Worm (Caenorhabditis elegans) whole organism, young adult: ENCODE data around the gene Y22D7AR.3.

Experiments
- F49E8.2 ChIP-seq: sonication (generic microtip); optimal IDR thresholded peaks from 3 replicates; lab custom pipeline; 2017; ENCODE audit warnings: missing genetic modification characterization, mild to moderate bottlenecking, missing compliant biosample characterization, antibody characterized with exemption, moderate library complexity; ENCODE audit not compliant: insufficient read depth
- F57C9.4 ChIP-seq: sonication (generic microtip); optimal IDR thresholded peaks from 2 replicates; lab custom pipeline; 2017; ENCODE audit warnings: mild to moderate bottlenecking, missing genetic modification characterization, missing compliant biosample characterization
- K12H6.12 ChIP-seq: fragments of 200-800 bp; sonication (Bioruptor generic); optimal IDR thresholded peaks from 2 replicates; lab custom pipeline; 2018; ENCODE audit warnings: mild to moderate bottlenecking, missing genetic modification characterization, missing compliant biosample characterization
- T07F8.4 ChIP-seq: sonication (generic microtip); optimal IDR thresholded peaks from 2 replicates; lab custom pipeline; 2016; ENCODE audit warnings: mild to moderate bottlenecking, missing genetic modification characterization, moderate library complexity, missing compliant biosample characterization
- T26A5.8 ChIP-seq: sonication (generic microtip); optimal IDR thresholded peaks from 2 replicates; lab custom pipeline; 2016; ENCODE audit warnings: missing genetic modification characterization, missing compliant biosample characterization
- Y56A3A.18 ChIP-seq: fragments of 200-800 bp; sonication (Bioruptor generic); IDR thresholded peaks from 2 replicates; pipeline ENCODE4 v1.3.6; 2022; ENCODE audit warnings: missing genetic modification reagents, missing genetic modification characterization, missing compliant biosample characterization
- ZK185.1 ChIP-seq: sonication (generic microtip); optimal IDR thresholded peaks from 2 replicates; lab custom pipeline; 2016; ENCODE audit warnings: mild to moderate bottlenecking, missing genetic modification characterization, missing compliant biosample characterization; ENCODE audit not compliant: poor library complexity, severe bottlenecking
- atf-7 ChIP-seq: sonication (generic microtip); optimal IDR thresholded peaks from 2 replicates; lab custom pipeline; 2017; ENCODE audit warnings: mild to moderate bottlenecking, missing genetic modification characterization, missing compliant biosample characterization
- attf-3 ChIP-seq: fragments of 200-800 bp; sonication (Bioruptor generic); conservative IDR thresholded peaks from 2 replicates; pipeline ENCODE4 v1.3.6; 2022; ENCODE audit warnings: missing genetic modification reagents, missing genetic modification characterization, missing compliant biosample characterization
- bed-2 ChIP-seq: fragments of 200-800 bp; sonication (Bioruptor generic); IDR thresholded peaks from 2 replicates; pipeline ENCODE4 v1.3.6; 2022; ENCODE audit warnings: missing genetic modification reagents, missing genetic modification characterization, missing compliant biosample characterization
- ccch-3 ChIP-seq: fragments of 200-800 bp; sonication (Bioruptor generic); optimal IDR thresholded peaks from 2 replicates; lab custom pipeline; 2018; ENCODE audit warnings: mild to moderate bottlenecking, missing genetic modification characterization, missing compliant biosample characterization
- cebp-2 ChIP-seq: fragments of 200-800 bp; sonication (Bioruptor generic); IDR thresholded peaks from 2 replicates; pipeline ENCODE4 v1.3.6; 2022; ENCODE audit warnings: missing genetic modification characterization, missing compliant biosample characterization
- ceh-40 ChIP-seq: fragments of 200-800 bp; sonication (Bioruptor generic); IDR thresholded peaks from 2 replicates; pipeline ENCODE4 v1.3.6; 2022; ENCODE audit warnings: missing genetic modification characterization, missing compliant biosample characterization
- ceh-91 ChIP-seq: fragments of 200-800 bp; sonication (Bioruptor generic); IDR thresholded peaks from 2 replicates; pipeline ENCODE4 v1.3.6; 2022; ENCODE audit warnings: missing genetic modification reagents, missing genetic modification characterization, missing compliant biosample characterization
- chd-7 ChIP-seq: sonication (generic microtip); optimal IDR thresholded peaks from 2 replicates; lab custom pipeline; 2016; ENCODE audit warnings: mild to moderate bottlenecking, missing genetic modification characterization, moderate library complexity, missing compliant biosample characterization
- dox-1 ChIP-seq: fragments of 200-800 bp; sonication (Bioruptor generic); IDR thresholded peaks from 2 replicates; pipeline ENCODE4 v1.3.6; 2022; ENCODE audit warnings: missing genetic modification reagents, missing genetic modification characterization, missing compliant biosample characterization
- ekl-4 ChIP-seq: fragments of 200-800 bp; sonication (Bioruptor generic); IDR thresholded peaks from 2 replicates; pipeline ENCODE4 v1.3.6; 2022; ENCODE audit warnings: missing genetic modification reagents, missing genetic modification characterization, missing compliant biosample characterization
- fkh-3 ChIP-seq: sonication (generic microtip); optimal IDR thresholded peaks from 2 replicates; lab custom pipeline; 2016; ENCODE audit warnings: mild to moderate bottlenecking, missing genetic modification characterization, missing compliant biosample characterization
- gei-17 ChIP-seq: fragments of 200-800 bp; sonication (Bioruptor generic); optimal IDR thresholded peaks from 2 replicates; lab custom pipeline; 2018; ENCODE audit warnings: mild to moderate bottlenecking, missing genetic modification characterization, missing compliant biosample characterization
- him-1 ChIP-seq: sonication (generic microtip); optimal IDR thresholded peaks from 2 replicates; lab custom pipeline; 2016; ENCODE audit warnings: missing genotype, missing genetic modification reagents, missing genetic modification characterization, missing compliant biosample characterization
- hlh-12 ChIP-seq: sonication (generic microtip); optimal IDR thresholded peaks from 2 replicates; lab custom pipeline; 2016; ENCODE audit warnings: missing genetic modification characterization, missing compliant biosample characterization
- hmg-20 ChIP-seq: fragments of 200-800 bp; sonication (Bioruptor generic); IDR thresholded peaks from 2 replicates; pipeline ENCODE4 v1.3.6; 2022; ENCODE audit warnings: missing genetic modification reagents, missing genetic modification characterization, missing compliant biosample characterization
- lag-1 ChIP-seq: fragments of 200-800 bp; sonication (Bioruptor generic); IDR thresholded peaks from 2 replicates; pipeline ENCODE4 v1.3.6; 2022; ENCODE audit warnings: missing genetic modification reagents, missing genetic modification characterization, missing compliant biosample characterization
- lin-26 ChIP-seq: fragments of 200-800 bp; sonication (Bioruptor generic); IDR thresholded peaks from 2 replicates; pipeline ENCODE4 v1.3.6; 2022; ENCODE audit warnings: missing genetic modification reagents, missing genetic modification characterization, missing compliant biosample characterization
- lin-54 ChIP-seq: fragments of 200-800 bp; sonication (Bioruptor generic); optimal IDR thresholded peaks from 2 replicates; lab custom pipeline; 2018; ENCODE audit warnings: mild to moderate bottlenecking, missing genetic modification characterization, missing compliant biosample characterization
- lir-1 ChIP-seq: fragments of 200-800 bp; sonication (Bioruptor generic); conservative IDR thresholded peaks from 2 replicates; pipeline ENCODE4 v1.3.6; 2022; ENCODE audit warnings: missing genetic modification reagents, missing genetic modification characterization, missing compliant biosample characterization
- lsl-1 ChIP-seq: fragments of 200-800 bp; sonication (Bioruptor generic); optimal IDR thresholded peaks from 2 replicates; lab custom pipeline; 2018; ENCODE audit warnings: mild to moderate bottlenecking, missing genetic modification characterization, moderate library complexity, missing compliant biosample characterization
- lsy-27 ChIP-seq: sonication (generic microtip); optimal IDR thresholded peaks from 2 replicates; lab custom pipeline; 2017; ENCODE audit warnings: missing genetic modification characterization, mild to moderate bottlenecking, missing compliant biosample characterization, antibody characterized with exemption, missing genotype, borderline replicate concordance; ENCODE audit not compliant: insufficient read depth
- madf-10 ChIP-seq: sonication (generic microtip); optimal IDR thresholded peaks from 2 replicates; lab custom pipeline; 2016; ENCODE audit warnings: mild to moderate bottlenecking, missing genetic modification characterization, missing compliant biosample characterization
- mel-28 ChIP-seq: sonication (generic microtip); optimal IDR thresholded peaks from 2 replicates; lab custom pipeline; 2016; ENCODE audit warnings: borderline replicate concordance, mild to moderate bottlenecking, missing genetic modification characterization, missing compliant biosample characterization
- mes-4 ChIP-seq: sonication (generic microtip); optimal IDR thresholded peaks from 2 replicates; lab custom pipeline; 2016; ENCODE audit warnings: missing genotype, missing genetic modification characterization, missing compliant biosample characterization
- nhr-27 ChIP-seq: fragments of 200-800 bp; sonication (Bioruptor generic); optimal IDR thresholded peaks from 2 replicates; lab custom pipeline; 2018; ENCODE audit warnings: mild to moderate bottlenecking, missing genetic modification characterization, moderate library complexity, missing compliant biosample characterization
- rpc-1 ChIP-seq, 2 experiments: fragments of 150-350 bp in 1 of 2; sonication (generic microtip) in 1 of 2; optimal IDR thresholded peaks; 2 replicates each; lab custom pipeline; 2014 to 2018; ENCODE audit warnings: missing biosample characterization in 1 of 2, missing genetic modification characterization in 1 of 2, missing genetic modification reagents in 1 of 2, missing genotype in 1 of 2
- sea-2 ChIP-seq: fragments of 200-800 bp; sonication (Bioruptor generic); IDR thresholded peaks from 2 replicates; pipeline ENCODE4 v1.3.6; 2022; ENCODE audit warnings: missing genetic modification characterization, missing compliant biosample characterization
- snpc-1.1 ChIP-seq: sonication (generic microtip); optimal IDR thresholded peaks from 2 replicates; lab custom pipeline; 2017; ENCODE audit warnings: missing genetic modification characterization, mild to moderate bottlenecking, missing compliant biosample characterization, antibody characterized with exemption, moderate library complexity, missing genotype, missing genetic modification reagents; ENCODE audit not compliant: insufficient read depth
- snpc-4 ChIP-seq, 5 experiments: fragments of 150-350 bp in 1 of 5; sonication (generic microtip) in 4 of 5; optimal IDR thresholded peaks; 2 replicates each; lab custom pipeline; 2014 to 2018; ENCODE audit warnings: missing genetic modification characterization in 5 of 5, missing biosample characterization in 3 of 5, antibody characterized with exemption in 2 of 5, mild to moderate bottlenecking in 2 of 5, missing compliant biosample characterization in 2 of 5, missing genotype in 2 of 5, moderate library complexity in 2 of 5, missing genetic modification reagents in 1 of 5
- tbp1 ChIP-seq: fragments of 200-800 bp; sonication (Bioruptor generic); optimal IDR thresholded peaks from 2 replicates; lab custom pipeline; 2018; ENCODE audit warnings: mild to moderate bottlenecking, missing genetic modification characterization, missing compliant biosample characterization
- ztf-25 ChIP-seq: fragments of 200-800 bp; sonication (Bioruptor generic); IDR thresholded peaks from 2 replicates; pipeline ENCODE4 v1.3.6; 2022; ENCODE audit warnings: missing genetic modification reagents, missing genetic modification characterization, missing compliant biosample characterization
- ztf-26 ChIP-seq: sonication (generic microtip); optimal IDR thresholded peaks from 2 replicates; lab custom pipeline; 2017; ENCODE audit warnings: missing genetic modification characterization, missing compliant biosample characterization
- ztf-28 ChIP-seq: fragments of 200-800 bp; sonication (Bioruptor generic); IDR thresholded peaks from 2 replicates; pipeline ENCODE4 v1.3.6; 2022; ENCODE audit warnings: missing genetic modification reagents, missing genetic modification characterization, missing compliant biosample characterization
- ztf-3 ChIP-seq: fragments of 200-800 bp; sonication (Bioruptor generic); optimal IDR thresholded peaks from 2 replicates; lab custom pipeline; 2018; ENCODE audit warnings: mild to moderate bottlenecking, missing genetic modification characterization, missing compliant biosample characterization
- ztf-6 ChIP-seq: fragments of 200-800 bp; sonication (Bioruptor generic); IDR thresholded peaks from 2 replicates; pipeline ENCODE4 v1.3.6; 2022; ENCODE audit warnings: missing genetic modification reagents, missing genetic modification characterization, missing compliant biosample characterization

The Y22D7AR.3 gene

DNA sequence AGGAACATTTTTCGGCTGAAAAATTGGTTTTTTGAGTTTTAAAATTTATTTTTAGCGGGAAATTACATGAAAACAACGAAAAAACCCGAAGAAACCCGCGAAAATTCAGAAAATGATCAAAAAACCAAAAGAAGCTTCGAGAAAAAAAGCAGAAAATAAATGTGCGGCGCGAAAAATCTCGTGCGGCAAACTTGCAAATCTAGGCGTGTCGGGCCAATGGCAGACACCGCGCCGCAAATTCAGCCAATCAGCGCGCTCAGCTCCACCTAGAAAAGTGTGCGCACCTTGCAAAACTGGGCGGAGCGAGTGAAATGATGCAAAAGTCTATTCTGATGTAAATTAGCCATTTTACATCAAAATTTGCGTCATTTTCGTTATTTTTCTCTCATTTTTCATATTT lies 46.7 kb downstream of the Y22D7AR.3 start, which contains the start of gene Y22D7AL.10 (continued):
- TF ChIP-seq ccch-3 (peak; percentile 24), ztf-3 (GFP tag; lab: Kevin White, UChicago) (peak; percentile 83), snpc-4 (GFP tag; optimal IDR thresholded peaks at IDR 0.05; lab: Kevin White, UChicago) (peak; percentile 73), snpc-4 (tag; optimal IDR thresholded peaks at IDR 0.05; lab: Kevin White, UChicago) (peak in 3 of 4 experiments; percentile 60 to 90 (median 77)), mel-28 (tag; lab: Kevin White, UChicago) (peak; percentile 87), madf-10 (peak; percentile 92), ztf-28 (GFP tag; lab: Robert Waterston, UW) (peak; percentile 93), K12H6.12 (peak; percentile 97), ekl-4 (peak; percentile 99), cebp-2 (peak; percentile 94), T07F8.4 (tag; lab: Kevin White, UChicago) (peak; percentile 72), tbp1 (GFP tag; lab: Kevin White, UChicago) (peak; percentile 80), sea-2 (GFP tag; lab: Robert Waterston, UW) (peak; percentile 68; the same call in 1 of the 2 replicates), lin-26 (GFP tag; lab: Robert Waterston, UW) (peak; percentile 81), T26A5.8 (tag; lab: Kevin White, UChicago) (peak; percentile 73), fkh-3 (peak; percentile 69), ztf-26 (tag; lab: Kevin White, UChicago) (peak; percentile 96), ceh-91 (GFP tag; lab: Robert Waterston, UW) (peak; percentile 96), lsl-1 (GFP tag; lab: Kevin White, UChicago) (peak; percentile 92), him-1 (tag; lab: Kevin White, UChicago) (peak; percentile 68), gei-17 (GFP tag; lab: Kevin White, UChicago) (peak; percentile 91), attf-3 (GFP tag; lab: Robert Waterston, UW) (peak; percentile 86), nhr-27 (peak; percentile 90), rpc-1 (optimal IDR thresholded peaks at IDR 0.05; lab: Kevin White, UChicago) (peak; percentile 90), rpc-1 (tag; optimal IDR thresholded peaks at IDR 0.05; lab: Kevin White, UChicago) (peak; percentile 8), Y56A3A.18 (peak; percentile 97), lin-54 (GFP tag; lab: Kevin White, UChicago) (peak; percentile 98), atf-7 (tag; lab: Kevin White, UChicago) (peak; percentile 97), lag-1 (GFP tag; lab: Robert Waterston, UW) (0 out of 2 replicates have a peak, but pooled peaks have one; percentile 56), snpc-1.1 (tag; lab: Kevin White, UChicago) (peak; percentile 66), lir-1 (peak; percentile 97), dox-1 (peak; percentile 99)
- TF ChIP-seq, all 124 proteins: peak for 113

- TF ChIP-seq chd-7 (tag; lab: Kevin White, UChicago) = no peak
- TF ChIP-seq gei-17 (GFP tag; lab: Kevin White, UChicago) = no peak
- no peak for TF ChIP-seq ztf-25 (GFP tag; lab: Robert Waterston, UW)
- no peak for TF ChIP-seq fkh-3
- TF ChIP-seq hmg-20 = no peak
- TF ChIP-seq ZK185.1 (tag; lab: Kevin White, UChicago) = no peak
- TF ChIP-seq F57C9.4 (tag; lab: Kevin White, UChicago) = no peak
- TF ChIP-seq ceh-40 (GFP tag; lab: Robert Waterston, UW) = no peak
- no peak for TF ChIP-seq bed-2
- TF ChIP-seq lin-26 (GFP tag; lab: Robert Waterston, UW) = no peak
- TF ChIP-seq ztf-6 (GFP tag; lab: Robert Waterston, UW) = no peak
- no peak for TF ChIP-seq F49E8.2
- no peak for TF ChIP-seq lsy-27 (tag; lab: Kevin White, UChicago)
- no peak for TF ChIP-seq mes-4 (tag; lab: Kevin White, UChicago)
- no peak for TF ChIP-seq hlh-12
- TF ChIP-seq T26A5.8 (tag; lab: Kevin White, UChicago) = no peak
- no peak for TF ChIP-seq tbp1 (GFP tag; lab: Kevin White, UChicago)
These were observed 47.3 kb downstream of the Y22D7AR.3 start for ce11 chrIII:1618312-1618711.
